Worm (Caenorhabditis elegans): ENCODE results near the gene T09F3.5.

- TF ChIP-seq dao-5 (tag; optimal IDR thresholded peaks at IDR 0.05) (no peak), him-1 (tag; optimal IDR thresholded peaks at IDR 0.05) (peak; percentile 44)
These were observed 8.5 kb upstream of the T09F3.5 start for ce11 chrII:10388041-10388706.

Data from whole organism, L4/young adult.